Worm (Caenorhabditis elegans): ENCODE measurements around the gene gst-6.

Gene gst-6

ce11 chrII:4851594-4852106 is 28.0 kb upstream of the gst-6 start, which contains the start of gene dnj-9:
Gene dnj-9 (plus strand): TSS chrII:4852056.
- peak; percentile 84 for TF ChIP-seq snpc-4 (tag; optimal IDR thresholded peaks at IDR 0.05)
- TF ChIP-seq nhr-12 (tag; optimal IDR thresholded peaks at IDR 0.05), result peak; percentile 60
- peak in 1 of 2 experiments; percentile 62 for TF ChIP-seq mdl-1 (tag; optimal IDR thresholded peaks at IDR 0.05)
- peak; percentile 45 for TF ChIP-seq nhr-237 (tag; optimal IDR thresholded peaks at IDR 0.05)
- peak; percentile 89 for TF ChIP-seq nhr-6 (tag; optimal IDR thresholded peaks at IDR 0.05)
- TF ChIP-seq gmeb-1 (tag; optimal IDR thresholded peaks at IDR 0.05), result peak; percentile 100
- no peak for TF ChIP-seq elt-3 (tag; optimal IDR thresholded peaks at IDR 0.05)
- peak; percentile 78 for TF ChIP-seq R02D3.7 (tag; optimal IDR thresholded peaks at IDR 0.05)
- no peak for TF ChIP-seq ztf-11 (tag; optimal IDR thresholded peaks at IDR 0.05)
- peak; percentile 87 for TF ChIP-seq nhr-129 (tag; optimal IDR thresholded peaks at IDR 0.05)
- peak; percentile 93 for TF ChIP-seq mab-5 (tag; optimal IDR thresholded peaks at IDR 0.05)
- TF ChIP-seq nhr-11 (tag; optimal IDR thresholded peaks at IDR 0.05), result no peak
- TF ChIP-seq Y55F3AM.14 (GFP tag; optimal IDR thresholded peaks at IDR 0.05), result no peak
- peak; percentile 6 for TF ChIP-seq ceh-16 (tag; optimal IDR thresholded peaks at IDR 0.05)
- TF ChIP-seq peb-1 (tag; optimal IDR thresholded peaks at IDR 0.05), result no peak
- peak; percentile 85 for TF ChIP-seq zag-1 (tag; optimal IDR thresholded peaks at IDR 0.05)
- peak; percentile 43 for TF ChIP-seq ceh-82 (tag; optimal IDR thresholded peaks at IDR 0.05)
- TF ChIP-seq nhr-77 (tag; optimal IDR thresholded peaks at IDR 0.05), result peak; percentile 79
- peak; percentile 91 for TF ChIP-seq nhr-10 (tag; optimal IDR thresholded peaks at IDR 0.05)
- TF ChIP-seq lin-11 (tag; optimal IDR thresholded peaks at IDR 0.05), result peak; percentile 90
- peak; percentile 94 for TF ChIP-seq egl-27 (tag; optimal IDR thresholded peaks at IDR 0.05)
- TF ChIP-seq ZK546.5 (tag; optimal IDR thresholded peaks at IDR 0.05), result peak; percentile 68
- TF ChIP-seq lsy-2 (tag; optimal IDR thresholded peaks at IDR 0.05), result peak; percentile 95 to 96
- TF ChIP-seq C34F6.9 (tag; optimal IDR thresholded peaks at IDR 0.05), result peak; percentile 98
- TF ChIP-seq ztf-1 (GFP tag; conservative IDR thresholded peaks at IDR 0.05), result no peak
- no peak for TF ChIP-seq aly-2 (tag; optimal IDR thresholded peaks at IDR 0.05)
- TF ChIP-seq sma-9 (GFP tag; optimal IDR thresholded peaks at IDR 0.05), result peak; percentile 98
- TF ChIP-seq sma-9 (tag; optimal IDR thresholded peaks at IDR 0.05), result no peak
- no peak for TF ChIP-seq elt-1 (tag; optimal IDR thresholded peaks at IDR 0.05)
- TF ChIP-seq unc-39 (tag; optimal IDR thresholded peaks at IDR 0.05), result no peak
- peak; percentile 96 for TF ChIP-seq sma-3 (GFP tag; optimal IDR thresholded peaks at IDR 0.05)
- peak; percentile 58 for TF ChIP-seq skn-1 (tag; optimal IDR thresholded peaks at IDR 0.05)
- peak; percentile 91 for TF ChIP-seq ztf-4 (tag; optimal IDR thresholded peaks at IDR 0.05)
- peak; percentile 77 for TF ChIP-seq ama-1 (optimal IDR thresholded peaks at IDR 0.05)
- TF ChIP-seq alr-1 (tag; optimal IDR thresholded peaks at IDR 0.05), result peak; percentile 38
- TF ChIP-seq blmp-1 (tag; optimal IDR thresholded peaks at IDR 0.05; ENCODE audit: insufficient read depth), result peak; percentile 77
- TF ChIP-seq lin-39 (tag; optimal IDR thresholded peaks at IDR 0.05), result no peak
- no peak for TF ChIP-seq nhr-23 (tag; optimal IDR thresholded peaks at IDR 0.05)
- TF ChIP-seq nhr-21 (tag; optimal IDR thresholded peaks at IDR 0.05), result peak; percentile 93
- TF ChIP-seq unc-55 (GFP tag; optimal IDR thresholded peaks at IDR 0.05), result peak; percentile 98
- peak; percentile 97 for TF ChIP-seq nhr-25 (tag; optimal IDR thresholded peaks at IDR 0.05)
- TF ChIP-seq sem-4 (tag; optimal IDR thresholded peaks at IDR 0.05), result peak; percentile 95
- peak; percentile 63 for TF ChIP-seq unc-62 (GFP tag; optimal IDR thresholded peaks at IDR 0.05)
- TF ChIP-seq crh-2 (tag; optimal IDR thresholded peaks at IDR 0.05), result peak; percentile 96
- TF ChIP-seq lin-13 (GFP tag; optimal IDR thresholded peaks at IDR 0.05), result peak; percentile 95
- TF ChIP-seq F13H6.1 (tag; optimal IDR thresholded peaks at IDR 0.05), result peak; percentile 96
- peak; percentile 63 for TF ChIP-seq dmd-4 (tag; optimal IDR thresholded peaks at IDR 0.05)
- TF ChIP-seq fos-1 (tag; optimal IDR thresholded peaks at IDR 0.05), result peak; percentile 77
- TF ChIP-seq mbf-1 (tag; optimal IDR thresholded peaks at IDR 0.05), result no peak

Data from whole organism, L2 larva.